Fruit fly (Drosophila melanogaster): ENCODE data around the gene spn-A.

The spn-A gene

DNA sequence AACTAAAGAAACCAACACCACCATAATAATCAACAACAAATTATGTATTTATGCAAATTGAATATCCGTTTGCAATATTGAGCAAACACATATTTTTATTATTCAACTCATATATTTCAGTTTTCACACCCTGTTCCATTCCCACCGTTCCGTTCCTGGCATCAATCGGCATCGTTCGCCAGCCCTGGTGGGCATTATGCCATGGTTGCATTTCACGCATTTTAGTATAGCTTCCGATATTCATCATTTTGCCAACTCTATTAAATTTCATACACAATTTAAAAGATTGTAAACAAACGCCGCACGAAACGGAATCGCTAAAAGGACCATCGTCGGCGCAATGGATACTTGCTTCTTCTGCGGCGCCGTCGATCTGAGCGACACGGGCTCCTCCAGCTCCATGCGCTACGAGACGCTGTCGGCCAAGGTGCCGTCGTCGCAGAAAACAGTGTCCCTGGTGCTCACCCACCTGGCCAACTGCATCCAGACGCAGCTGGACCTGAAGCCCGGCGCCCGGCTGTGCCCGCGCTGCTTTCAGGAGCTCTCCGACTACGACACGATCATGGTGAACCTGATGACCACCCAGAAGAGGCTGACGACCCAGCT is 12.6 kb downstream of the spn-A start, which contains the start of gene Sry-delta (continued):
- TF ChIP-seq pita (GFP tag; optimal IDR thresholded peaks at IDR 0.05) (no peak), CHES-1-like (GFP tag; optimal IDR thresholded peaks at IDR 0.05) (peak; percentile 95), her (GFP tag; optimal IDR thresholded peaks at IDR 0.05) (peak; percentile 90), CG9215 (GFP tag; IDR thresholded peaks at IDR 0.05) (peak; percentile 75), CG2129 (GFP tag; IDR thresholded peaks at IDR 0.05; ENCODE audit: partially characterized antibody) (peak; percentile 56), CG7839 (tag; optimal IDR thresholded peaks at IDR 0.05) (no peak), kah (GFP tag; optimal IDR thresholded peaks at IDR 0.05) (peak; percentile 21), CG18764 (GFP tag; optimal IDR thresholded peaks at IDR 0.05) (peak; percentile 80), tll (GFP tag; optimal IDR thresholded peaks at IDR 0.05) (no peak), CG4404 (GFP tag; IDR thresholded peaks at IDR 0.05) (peak; percentile 58; the same call in 1 of the 2 replicates), Sin3A (optimal IDR thresholded peaks at IDR 0.05) (peak; percentile 71), CG11398 (GFP tag; optimal IDR thresholded peaks at IDR 0.05) (peak; percentile 70), Meics (GFP tag; optimal IDR thresholded peaks at IDR 0.05) (peak; percentile 76), slou (GFP tag; optimal IDR thresholded peaks at IDR 0.05) (peak; percentile 68), CG14441 (GFP tag; IDR thresholded peaks at IDR 0.05) (peak; percentile 78), maf-S (GFP tag; optimal IDR thresholded peaks at IDR 0.05) (peak; percentile 86), Mes4 (GFP tag; optimal IDR thresholded peaks at IDR 0.05) (peak; percentile 61), ab (GFP tag; optimal IDR thresholded peaks at IDR 0.05) (peak; percentile 45), danr (GFP tag; IDR thresholded peaks at IDR 0.05) (peak; percentile 44; the same call in 1 of the 2 replicates), C15 (GFP tag; IDR thresholded peaks at IDR 0.05) (no peak), pan (optimal IDR thresholded peaks at IDR 0.05) (no peak), pan (GFP tag; optimal IDR thresholded peaks at IDR 0.05 in 1 of 2, IDR thresholded peaks at IDR 0.05 in 1 of 2) (peak in 1 of 2 experiments; percentile 78), CG34376 (GFP tag; optimal IDR thresholded peaks at IDR 0.05) (peak; percentile 72), NK7.1 (GFP tag; optimal IDR thresholded peaks at IDR 0.05) (peak; percentile 69), dati (GFP tag; IDR thresholded peaks at IDR 0.05) (no peak), CG2678 (tag; optimal IDR thresholded peaks at IDR 0.05) (no peak), pum (GFP tag; optimal IDR thresholded peaks at IDR 0.05) (peak; percentile 86), CG15514 (GFP tag; optimal IDR thresholded peaks at IDR 0.05) (peak; percentile 91), jumu (GFP tag; optimal IDR thresholded peaks at IDR 0.05) (peak; percentile 86), gce (GFP tag; IDR thresholded peaks at IDR 0.05) (0 out of 3 replicates have a peak, but pooled peaks have one; percentile 20), CG15696 (tag; optimal IDR thresholded peaks at IDR 0.05) (peak; percentile 60), CG4730 (GFP tag; IDR thresholded peaks at IDR 0.05) (peak; percentile 62), CG5953 (GFP tag; IDR thresholded peaks at IDR 0.05) (0 out of 2 replicates have a peak, but pooled peaks have one; percentile 23), CG30403 (GFP tag; optimal IDR thresholded peaks at IDR 0.05) (peak; percentile 90), Hmr (GFP tag; optimal IDR thresholded peaks at IDR 0.05) (peak; percentile 85), Neu2 (GFP tag; optimal IDR thresholded peaks at IDR 0.05; ENCODE audit: borderline replicate concordance) (peak; percentile 14), cas (GFP tag; IDR thresholded peaks at IDR 0.05) (peak; percentile 74), fd96Cb (tag; optimal IDR thresholded peaks at IDR 0.05) (peak; percentile 46), CG4328 (GFP tag; optimal IDR thresholded peaks at IDR 0.05) (peak; percentile 57), D19A (tag; optimal IDR thresholded peaks at IDR 0.05) (no peak), lilli (GFP tag; optimal IDR thresholded peaks at IDR 0.05) (peak; percentile 93), tgo (GFP tag; IDR thresholded peaks at IDR 0.05) (peak; percentile 75), CG14710 (tag; optimal IDR thresholded peaks at IDR 0.05) (peak; percentile 88), Sox102F (GFP tag; optimal IDR thresholded peaks at IDR 0.05) (no peak), da (GFP tag; optimal IDR thresholded peaks at IDR 0.05) (peak; percentile 31), h (optimal IDR thresholded peaks at IDR 0.05) (no peak), H2.0 (GFP tag; IDR thresholded peaks at IDR 0.05) (peak; percentile 60), Nf-YA (GFP tag; IDR thresholded peaks at IDR 0.05) (peak; percentile 62; the same call in 1 of the 2 replicates), CG10267 (tag; optimal IDR thresholded peaks at IDR 0.05) (peak; percentile 79), CG1602 (GFP tag; optimal IDR thresholded peaks at IDR 0.05) (peak; percentile 74), Camta (GFP tag; optimal IDR thresholded peaks at IDR 0.05) (peak; percentile 78)
